Worm (Caenorhabditis elegans) whole organism, L2 larva: Measurements from ENCODE around the gene pyc-1.

ENCODE experiments used
- C34F6.9 ChIP-seq: fragments of 150-350 bp; optimal IDR thresholded peaks from 2 replicates; lab custom pipeline; 2014; ENCODE audit warnings: missing biosample characterization, missing genetic modification characterization
- F13H6.1 ChIP-seq: sonication (generic microtip); optimal IDR thresholded peaks from 2 replicates; lab custom pipeline; 2016; ENCODE audit warnings: missing genetic modification characterization, missing compliant biosample characterization
- R02D3.7 ChIP-seq: fragments of 150-350 bp; optimal IDR thresholded peaks from 2 replicates; lab custom pipeline; 2014; ENCODE audit warnings: missing biosample characterization, missing genetic modification characterization
- Y55F3AM.14 ChIP-seq: fragments of 200-800 bp; sonication (Bioruptor generic); optimal IDR thresholded peaks from 2 replicates; lab custom pipeline; 2018; ENCODE audit warnings: mild to moderate bottlenecking, missing genetic modification characterization, missing compliant biosample characterization
- ZK546.5 ChIP-seq: sonication (generic microtip); optimal IDR thresholded peaks from 2 replicates; lab custom pipeline; 2017; ENCODE audit warnings: missing biosample characterization, missing genetic modification characterization
- alr-1 ChIP-seq: fragments of 150-350 bp; optimal IDR thresholded peaks from 2 replicates; lab custom pipeline; 2014; ENCODE audit warnings: missing biosample characterization, missing genetic modification characterization
- aly-2 ChIP-seq: fragments of 150-350 bp; optimal IDR thresholded peaks from 2 replicates; lab custom pipeline; 2014; ENCODE audit warnings: missing biosample characterization, missing genetic modification characterization
- ama-1 ChIP-seq: fragments of 150-350 bp; optimal IDR thresholded peaks from 2 replicates; lab custom pipeline; 2018; ENCODE audit warnings: inconsistent platforms
- blmp-1 ChIP-seq: sonication (generic microtip); optimal IDR thresholded peaks from 2 replicates; lab custom pipeline; 2017; ENCODE audit warnings: missing genetic modification characterization, mild to moderate bottlenecking, missing compliant biosample characterization, antibody characterized with exemption, moderate library complexity; ENCODE audit not compliant: insufficient read depth
- ceh-16 ChIP-seq: fragments of 150-350 bp; optimal IDR thresholded peaks from 2 replicates; lab custom pipeline; 2014; ENCODE audit warnings: missing biosample characterization, missing genetic modification characterization
- ceh-82 ChIP-seq: fragments of 150-350 bp; optimal IDR thresholded peaks from 2 replicates; lab custom pipeline; 2014; ENCODE audit warnings: missing biosample characterization, missing genetic modification characterization
- crh-2 ChIP-seq: sonication (generic microtip); optimal IDR thresholded peaks from 2 replicates; lab custom pipeline; 2017; ENCODE audit warnings: missing biosample characterization, missing genetic modification characterization
- egl-27 ChIP-seq: sonication (generic microtip); optimal IDR thresholded peaks from 3 replicates; lab custom pipeline; 2017; ENCODE audit warnings: missing biosample characterization, missing genetic modification reagents, missing genetic modification characterization
- elt-1 ChIP-seq: fragments of 150-350 bp; optimal IDR thresholded peaks from 2 replicates; lab custom pipeline; 2014; ENCODE audit warnings: missing biosample characterization, missing genetic modification characterization
- elt-3 ChIP-seq: sonication (generic microtip); optimal IDR thresholded peaks from 2 replicates; lab custom pipeline; 2017; ENCODE audit warnings: missing biosample characterization, missing genetic modification characterization
- fos-1 ChIP-seq: fragments of 150-350 bp; optimal IDR thresholded peaks from 2 replicates; lab custom pipeline; 2014; ENCODE audit warnings: missing biosample characterization, missing genetic modification characterization
- gmeb-1 ChIP-seq: fragments of 150-350 bp; optimal IDR thresholded peaks from 2 replicates; lab custom pipeline; 2014; ENCODE audit warnings: missing biosample characterization, missing genetic modification characterization
- lin-11 ChIP-seq: fragments of 150-350 bp; sonication (generic microtip); optimal IDR thresholded peaks from 2 replicates; lab custom pipeline; 2014; ENCODE audit warnings: missing biosample characterization, missing genetic modification characterization, inconsistent platforms, mixed read lengths
- lin-13 ChIP-seq: fragments of 150-350 bp; optimal IDR thresholded peaks from 2 replicates; lab custom pipeline; 2014; ENCODE audit warnings: missing biosample characterization, missing genetic modification reagents, missing genetic modification characterization
- lin-39 ChIP-seq: fragments of 150-350 bp; optimal IDR thresholded peaks from 2 replicates; lab custom pipeline; 2014; ENCODE audit warnings: missing biosample characterization, missing genetic modification reagents, missing genetic modification characterization
- lsy-2 ChIP-seq, 2 experiments: fragments of 150-350 bp in 1 of 2; sonication (generic microtip) in 1 of 2; optimal IDR thresholded peaks; 2 replicates each; lab custom pipeline; 2014 to 2017; ENCODE audit warnings: missing biosample characterization in 2 of 2, missing genetic modification characterization in 2 of 2
- mab-5 ChIP-seq: fragments of 150-350 bp; optimal IDR thresholded peaks from 2 replicates; lab custom pipeline; 2014; ENCODE audit warnings: missing biosample characterization, missing genetic modification characterization
- mdl-1 ChIP-seq, 2 experiments: fragments of 150-350 bp in 1 of 2; sonication (generic microtip) in 1 of 2; optimal IDR thresholded peaks; 2 replicates each; lab custom pipeline; 2017; ENCODE audit warnings: missing biosample characterization in 2 of 2, missing genetic modification characterization in 2 of 2
- nhr-10 ChIP-seq: sonication (generic microtip); optimal IDR thresholded peaks from 2 replicates; lab custom pipeline; 2017; ENCODE audit warnings: missing biosample characterization, missing genetic modification characterization
- nhr-12 ChIP-seq: fragments of 150-350 bp; optimal IDR thresholded peaks from 2 replicates; lab custom pipeline; 2014; ENCODE audit warnings: missing biosample characterization, missing genetic modification characterization
- nhr-129 ChIP-seq: fragments of 150-350 bp; optimal IDR thresholded peaks from 2 replicates; lab custom pipeline; 2014; ENCODE audit warnings: missing biosample characterization, missing genetic modification characterization
- nhr-21 ChIP-seq: fragments of 150-350 bp; optimal IDR thresholded peaks from 2 replicates; lab custom pipeline; 2014; ENCODE audit warnings: missing biosample characterization, missing genetic modification characterization
- nhr-23 ChIP-seq: fragments of 150-350 bp; optimal IDR thresholded peaks from 2 replicates; lab custom pipeline; 2014; ENCODE audit warnings: missing biosample characterization, missing genetic modification reagents, missing genetic modification characterization
- nhr-237 ChIP-seq: fragments of 150-350 bp; optimal IDR thresholded peaks from 2 replicates; lab custom pipeline; 2014; ENCODE audit warnings: missing biosample characterization, missing genetic modification characterization
- nhr-25 ChIP-seq: fragments of 150-350 bp; sonication (generic microtip); optimal IDR thresholded peaks from 3 replicates; lab custom pipeline; 2014; ENCODE audit warnings: missing biosample characterization, missing genetic modification characterization
- nhr-6 ChIP-seq: fragments of 150-350 bp; optimal IDR thresholded peaks from 2 replicates; lab custom pipeline; 2014; ENCODE audit warnings: missing biosample characterization, missing genetic modification characterization
- sem-4 ChIP-seq: fragments of 150-350 bp; optimal IDR thresholded peaks from 2 replicates; lab custom pipeline; 2014; ENCODE audit warnings: missing biosample characterization, missing genetic modification reagents, missing genetic modification characterization
- skn-1 ChIP-seq: sonication (generic microtip); optimal IDR thresholded peaks from 2 replicates; lab custom pipeline; 2017; ENCODE audit warnings: missing biosample characterization, missing genetic modification characterization
- sma-3 ChIP-seq: sonication (generic microtip); optimal IDR thresholded peaks from 2 replicates; lab custom pipeline; 2016; ENCODE audit warnings: missing genetic modification reagents, missing genetic modification characterization, missing compliant biosample characterization
- sma-9 ChIP-seq, 2 experiments: fragments of 150-350 bp in 1 of 2; sonication (generic microtip) in 1 of 2; optimal IDR thresholded peaks; 2 replicates each; lab custom pipeline; 2014 to 2016; ENCODE audit warnings: missing genetic modification characterization in 2 of 2, mild to moderate bottlenecking in 1 of 2, missing biosample characterization in 1 of 2, missing compliant biosample characterization in 1 of 2, missing genetic modification reagents in 1 of 2, moderate library complexity in 1 of 2
- snpc-4 ChIP-seq: fragments of 150-350 bp; optimal IDR thresholded peaks from 2 replicates; lab custom pipeline; 2014; ENCODE audit warnings: missing biosample characterization, missing genetic modification characterization
- unc-39 ChIP-seq: fragments of 150-350 bp; optimal IDR thresholded peaks from 2 replicates; lab custom pipeline; 2014; ENCODE audit warnings: missing biosample characterization, missing genetic modification characterization
- unc-55 ChIP-seq: fragments of 150-350 bp; sonication (generic microtip); optimal IDR thresholded peaks from 3 replicates; lab custom pipeline; 2014; ENCODE audit warnings: missing biosample characterization, missing genetic modification reagents, missing genetic modification characterization
- unc-62 ChIP-seq: fragments of 150-350 bp; optimal IDR thresholded peaks from 2 replicates; lab custom pipeline; 2014; ENCODE audit warnings: missing biosample characterization, missing genetic modification reagents, missing genetic modification characterization
- zag-1 ChIP-seq: fragments of 150-350 bp; optimal IDR thresholded peaks from 2 replicates; lab custom pipeline; 2014; ENCODE audit warnings: missing biosample characterization, missing genetic modification characterization
- ztf-1 ChIP-seq: fragments of 200-800 bp; sonication (Bioruptor generic); conservative IDR thresholded peaks from 2 replicates; pipeline ENCODE4 v1.3.6; 2022; ENCODE audit warnings: missing genetic modification characterization, missing compliant biosample characterization
- ztf-11 ChIP-seq: sonication (generic microtip); optimal IDR thresholded peaks from 2 replicates; lab custom pipeline; 2017; ENCODE audit warnings: missing biosample characterization, missing genetic modification characterization
- ztf-4 ChIP-seq: fragments of 150-350 bp; optimal IDR thresholded peaks from 2 replicates; lab custom pipeline; 2014; ENCODE audit warnings: missing biosample characterization, missing genetic modification characterization

The pyc-1 gene

ce11 chrV:11800486-11800885 lies 21.8 kb downstream of the pyc-1 start:
- TF ChIP-seq sma-9 (GFP tag; optimal IDR thresholded peaks at IDR 0.05; lab: Kevin White, UChicago) (peak; percentile 30), sma-9 (tag; optimal IDR thresholded peaks at IDR 0.05; lab: Kevin White, UChicago) (no peak), nhr-23 (no peak), alr-1 (no peak), mab-5 (tag; lab: Kevin White, UChicago) (no peak), aly-2 (tag; lab: Kevin White, UChicago) (no peak), crh-2 (tag; lab: Kevin White, UChicago) (no peak), zag-1 (tag; lab: Kevin White, UChicago) (no peak), lin-13 (no peak), lsy-2 (tag; optimal IDR thresholded peaks at IDR 0.05; lab: Kevin White, UChicago) (peak in 1 of 2 experiments; percentile 1), elt-3 (tag; lab: Kevin White, UChicago) (no peak), elt-1 (no peak), ceh-82 (tag; lab: Kevin White, UChicago) (no peak), blmp-1 (no peak), fos-1 (no peak), snpc-4 (tag; lab: Kevin White, UChicago) (no peak), sma-3 (GFP tag; lab: Kevin White, UChicago) (peak; percentile 9), lin-11 (tag; lab: Kevin White, UChicago) (no peak), ama-1 (no peak), nhr-10 (tag; lab: Kevin White, UChicago) (no peak), gmeb-1 (tag; lab: Kevin White, UChicago) (no peak), nhr-25 (peak; percentile 53), nhr-129 (no peak), nhr-6 (tag; lab: Kevin White, UChicago) (no peak), nhr-21 (tag; lab: Kevin White, UChicago) (peak; percentile 15), ZK546.5 (no peak), F13H6.1 (tag; lab: Kevin White, UChicago) (no peak), sem-4 (tag; lab: Kevin White, UChicago) (no peak)
- TF ChIP-seq, all 48 proteins: peak for 5

DNA sequence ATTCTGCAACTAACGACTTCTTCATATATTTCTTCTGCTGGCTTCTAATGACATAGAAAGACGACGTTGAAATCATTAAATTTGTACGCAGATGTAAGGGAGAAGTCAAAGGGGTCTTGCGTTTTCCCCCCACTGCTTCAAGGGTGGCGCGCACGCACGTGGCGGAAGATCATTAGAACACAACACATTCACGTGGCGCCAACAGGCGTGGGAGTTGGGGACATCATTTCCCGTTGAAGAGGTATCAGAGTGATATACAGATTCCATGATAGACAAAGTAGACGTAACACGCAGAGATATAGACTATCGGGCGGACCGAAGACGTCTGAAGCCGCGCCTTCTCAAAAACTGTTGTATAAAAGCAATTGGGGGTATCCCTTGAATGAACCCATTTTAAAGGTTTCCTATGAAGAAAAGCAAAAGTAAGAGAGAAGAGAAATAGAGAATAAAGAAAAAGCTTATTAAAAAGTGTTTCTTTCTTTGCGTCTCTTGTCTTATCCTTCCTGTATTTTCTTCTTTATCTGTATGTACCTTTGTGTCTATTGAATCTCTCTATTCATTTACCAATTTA lies 23.0 kb downstream of the pyc-1 start:
- TF ChIP-seq Y55F3AM.14 (peak; percentile 82), elt-1 (no peak), crh-2 (tag; lab: Kevin White, UChicago) (peak; percentile 65), nhr-25 (peak; percentile 96), mdl-1 (tag; optimal IDR thresholded peaks at IDR 0.05; lab: Kevin White, UChicago) (peak; percentile 92 to 93), nhr-129 (peak; percentile 14), elt-3 (tag; lab: Kevin White, UChicago) (no peak), sem-4 (tag; lab: Kevin White, UChicago) (peak; percentile 82), sma-9 (GFP tag; optimal IDR thresholded peaks at IDR 0.05; lab: Kevin White, UChicago) (peak; percentile 99), sma-9 (tag; optimal IDR thresholded peaks at IDR 0.05; lab: Kevin White, UChicago) (peak; percentile 42), unc-55 (GFP tag; lab: Kevin White, UChicago) (no peak), egl-27 (tag; lab: Kevin White, UChicago) (peak; percentile 59), ztf-11 (tag; lab: Kevin White, UChicago) (no peak), sma-3 (GFP tag; lab: Kevin White, UChicago) (peak; percentile 97), lsy-2 (tag; optimal IDR thresholded peaks at IDR 0.05; lab: Kevin White, UChicago) (peak in 1 of 2 experiments; percentile 51), ztf-4 (no peak), ceh-16 (tag; lab: Kevin White, UChicago) (no peak), blmp-1 (peak; percentile 95), nhr-21 (tag; lab: Kevin White, UChicago) (peak; percentile 98), zag-1 (tag; lab: Kevin White, UChicago) (no peak), ceh-82 (tag; lab: Kevin White, UChicago) (no peak), snpc-4 (tag; lab: Kevin White, UChicago) (no peak), lin-39 (tag; lab: Kevin White, UChicago) (no peak), gmeb-1 (tag; lab: Kevin White, UChicago) (peak; percentile 36), F13H6.1 (tag; lab: Kevin White, UChicago) (peak; percentile 83), skn-1 (tag; lab: Kevin White, UChicago) (no peak), nhr-10 (tag; lab: Kevin White, UChicago) (no peak), ztf-1 (GFP tag; lab: Robert Waterston, UW) (no peak), R02D3.7 (no peak), nhr-237 (no peak), unc-62 (no peak), nhr-12 (tag; lab: Kevin White, UChicago) (no peak), fos-1 (no peak), nhr-23 (no peak), unc-39 (tag; lab: Kevin White, UChicago) (no peak), ZK546.5 (no peak), C34F6.9 (no peak), aly-2 (tag; lab: Kevin White, UChicago) (no peak), lin-11 (tag; lab: Kevin White, UChicago) (no peak)
